Worm (Caenorhabditis elegans) whole organism, L4 larva: Measurements from ENCODE around the gene tomm-70.

Experiments used
- T26A8.4 ChIP-seq: fragments of 200-800 bp; sonication (Bioruptor generic); IDR thresholded peaks from 2 replicates; pipeline ENCODE4 v1.3.6; 2022; ENCODE audit warnings: missing genetic modification characterization, missing compliant biosample characterization
- aha-1 ChIP-seq: fragments of 150-350 bp; peaks from one replicate; lab custom pipeline; 2014; ENCODE audit warnings: missing biosample characterization, missing genetic modification characterization
- ama-1 ChIP-seq: fragments of 150-350 bp; optimal IDR thresholded peaks from 2 replicates; lab custom pipeline; 2014; ENCODE audit warnings: inconsistent platforms, mixed read lengths
- lin-29 ChIP-seq: fragments of 200-800 bp; sonication (Bioruptor generic); IDR thresholded peaks from 2 replicates; pipeline ENCODE4 v1.3.6; 2022; ENCODE audit warnings: missing genetic modification reagents, missing genetic modification characterization, missing compliant biosample characterization
- lsy-2 ChIP-seq, 2 experiments: fragments of 150-350 bp in 1 of 2; sonication (generic microtip) in 1 of 2; optimal IDR thresholded peaks; 2 replicates each; lab custom pipeline; 2014 to 2017; ENCODE audit warnings: missing biosample characterization in 2 of 2, missing genetic modification characterization in 2 of 2
- mep-1 ChIP-seq: fragments of 150-350 bp; sonication (generic microtip); optimal IDR thresholded peaks from 3 replicates; lab custom pipeline; 2014; ENCODE audit warnings: missing biosample characterization, missing genetic modification characterization
- nhr-237 ChIP-seq: sonication (generic microtip); optimal IDR thresholded peaks from 2 replicates; lab custom pipeline; 2017; ENCODE audit warnings: missing biosample characterization, missing genetic modification characterization
- nhr-25 ChIP-seq: sonication (generic microtip); optimal IDR thresholded peaks from 2 replicates; lab custom pipeline; 2017; ENCODE audit warnings: missing genetic modification characterization, mild to moderate bottlenecking, missing compliant biosample characterization, antibody characterized with exemption, moderate library complexity, borderline replicate concordance; ENCODE audit not compliant: insufficient read depth
- zip-2 ChIP-seq: fragments of 150-350 bp; optimal IDR thresholded peaks from 2 replicates; lab custom pipeline; 2014; ENCODE audit warnings: missing biosample characterization, missing genetic modification characterization

DNA sequence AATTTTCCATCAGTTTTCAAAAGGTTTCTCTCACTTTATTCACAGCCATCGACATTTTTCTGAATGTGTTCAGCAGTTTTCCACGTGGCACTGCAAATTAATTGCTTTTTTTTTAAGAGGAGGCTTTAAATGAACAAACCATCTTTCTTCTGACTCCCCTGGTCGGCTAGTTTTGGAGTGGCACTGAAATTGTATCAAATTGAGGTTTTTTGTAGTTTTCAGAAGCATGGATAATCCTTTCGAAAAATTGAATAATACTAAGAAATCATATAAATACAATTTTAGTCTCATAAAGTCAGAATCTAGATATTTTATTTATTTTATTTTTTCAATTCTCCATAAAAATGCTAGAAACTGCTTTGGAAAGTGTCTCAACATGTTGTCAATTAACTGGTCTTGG is 49.8 kb downstream of the tomm-70 start, which contains the start of gene B0303.16:
- no peak for TF ChIP-seq mep-1 (tag; lab: Kevin White, UChicago)
- TF ChIP-seq zip-2 (tag; lab: Kevin White, UChicago): no peak
- TF ChIP-seq ama-1 (lab: Kevin White, UChicago): no peak
- TF ChIP-seq lsy-2 (tag; optimal IDR thresholded peaks at IDR 0.05; lab: Kevin White, UChicago): no peak
- TF ChIP-seq nhr-237: no peak
- no peak for TF ChIP-seq lin-29 (GFP tag; lab: Robert Waterston, UW)
- no peak for TF ChIP-seq T26A8.4
- TF ChIP-seq nhr-25 (tag; lab: Kevin White, UChicago): no peak
- TF ChIP-seq aha-1 (tag; lab: Kevin White, UChicago): no peak
